Fruit fly (Drosophila melanogaster) whole organism, embryonic: ENCODE data around the gene CG6040.

Source experiments
- Abd-B ChIP-seq: fragments of 200-800 bp; sonication (Bioruptor generic); optimal IDR thresholded peaks from 2 replicates; lab custom pipeline; 2018; ENCODE audit warnings: missing biosample characterization, mild to moderate bottlenecking, missing genetic modification characterization, moderate library complexity
- B-H2 ChIP-seq: fragments of 200-800 bp; sonication (Bioruptor generic); optimal IDR thresholded peaks from 2 replicates; lab custom pipeline; 2018; ENCODE audit warnings: missing biosample characterization, mild to moderate bottlenecking, missing genetic modification characterization
- BtbVII ChIP-seq: fragments of 200-800 bp; sonication (Bioruptor generic); optimal IDR thresholded peaks from 3 replicates; lab custom pipeline; 2017; ENCODE audit warnings: missing biosample characterization, mild to moderate bottlenecking, missing genetic modification characterization
- Bteb2 ChIP-seq: fragments of 200-800 bp; sonication (Bioruptor generic); optimal IDR thresholded peaks from 2 replicates; lab custom pipeline; 2016; ENCODE audit warnings: missing biosample characterization, missing genetic modification characterization
- CG12942 ChIP-seq: fragments of 200-800 bp; sonication (Bioruptor generic); optimal IDR thresholded peaks from 3 replicates; lab custom pipeline; 2016; ENCODE audit warnings: missing biosample characterization, missing genetic modification characterization
- CG13775 ChIP-seq: fragments of 200-800 bp; sonication (Bioruptor generic); optimal IDR thresholded peaks from 3 replicates; lab custom pipeline; 2017; ENCODE audit warnings: missing biosample characterization, mild to moderate bottlenecking, missing genetic modification characterization
- CG14710 ChIP-seq: fragments of 200-800 bp; sonication (Bioruptor generic); optimal IDR thresholded peaks from 3 replicates; lab custom pipeline; 2019; ENCODE audit warnings: missing biosample characterization, mild to moderate bottlenecking, missing genetic modification characterization, moderate library complexity
- CG2116 ChIP-seq: fragments of 200-800 bp; sonication (Bioruptor generic); optimal IDR thresholded peaks from 3 replicates; lab custom pipeline; 2018; ENCODE audit warnings: missing biosample characterization, mild to moderate bottlenecking, missing genetic modification characterization
- CG30403 ChIP-seq: fragments of 200-800 bp; sonication (Bioruptor generic); optimal IDR thresholded peaks from 3 replicates; lab custom pipeline; 2016; ENCODE audit warnings: missing biosample characterization, missing genetic modification characterization
- CG4820 ChIP-seq: fragments of 200-800 bp; sonication (Bioruptor generic); optimal IDR thresholded peaks from 3 replicates; lab custom pipeline; 2016; ENCODE audit warnings: missing biosample characterization, missing genetic modification characterization
- CG4854 ChIP-seq: fragments of 200-800 bp; sonication (Bioruptor generic); optimal IDR thresholded peaks from 2 replicates; lab custom pipeline; 2016; ENCODE audit warnings: missing biosample characterization, missing genetic modification characterization, inconsistent platforms
- CG6765 ChIP-seq: fragments of 200-800 bp; sonication (Bioruptor generic); optimal IDR thresholded peaks from 3 replicates; lab custom pipeline; 2017; ENCODE audit warnings: missing biosample characterization, mild to moderate bottlenecking, missing genetic modification characterization
- CG7357 ChIP-seq: fragments of 200-800 bp; sonication (Bioruptor generic); IDR thresholded peaks from 3 replicates; pipeline ENCODE4 v1.3.6; 2022; ENCODE audit warnings: missing biosample characterization, missing genetic modification characterization
- CG8089 ChIP-seq: fragments of 200-800 bp; sonication (Bioruptor generic); optimal IDR thresholded peaks from 3 replicates; lab custom pipeline; 2016; ENCODE audit warnings: missing biosample characterization, missing genetic modification characterization
- CG8281 ChIP-seq: fragments of 200-800 bp; sonication (Bioruptor generic); optimal IDR thresholded peaks from 2 replicates; lab custom pipeline; 2018; ENCODE audit warnings: missing biosample characterization, mild to moderate bottlenecking, missing genetic modification characterization, moderate library complexity
- CG8944 ChIP-seq: fragments of 200-800 bp; sonication (Bioruptor generic); optimal IDR thresholded peaks from 3 replicates; lab custom pipeline; 2016; ENCODE audit warnings: missing biosample characterization, missing genetic modification characterization
- CG9817 ChIP-seq: fragments of 200-800 bp; sonication (Bioruptor generic); optimal IDR thresholded peaks from 2 replicates; lab custom pipeline; 2018; ENCODE audit warnings: missing biosample characterization, mild to moderate bottlenecking, missing genetic modification characterization, moderate library complexity
- CG9932 ChIP-seq: fragments of 200-800 bp; sonication (Bioruptor generic); IDR thresholded peaks from 2 replicates; pipeline ENCODE4 v1.3.6; 2022; ENCODE audit warnings: missing biosample characterization, missing genetic modification characterization
- Camta ChIP-seq: fragments of 200-800 bp; sonication (Bioruptor generic); optimal IDR thresholded peaks from 2 replicates; lab custom pipeline; 2016; ENCODE audit warnings: missing biosample characterization, missing genetic modification characterization
- D19A ChIP-seq: fragments of 200-800 bp; optimal IDR thresholded peaks from 3 replicates; lab custom pipeline; 2019; ENCODE audit warnings: missing biosample characterization, mild to moderate bottlenecking, missing genetic modification characterization, moderate library complexity
- ERR ChIP-seq: fragments of 200-800 bp; sonication (Bioruptor generic); optimal IDR thresholded peaks from 2 replicates; lab custom pipeline; 2016; ENCODE audit warnings: missing biosample characterization, missing genetic modification characterization
- Hand ChIP-seq: fragments of 200-800 bp; sonication (Bioruptor generic); optimal IDR thresholded peaks from 2 replicates; lab custom pipeline; 2017; ENCODE audit warnings: mild to moderate bottlenecking, missing biosample characterization, missing genetic modification reagents, missing genetic modification characterization
- HmgD ChIP-seq: fragments of 200-800 bp; sonication (Bioruptor generic); optimal IDR thresholded peaks from 3 replicates; lab custom pipeline; 2016; ENCODE audit warnings: missing biosample characterization, missing genetic modification characterization
- Hr39 ChIP-seq: fragments of >200 bp; optimal IDR thresholded peaks from 2 replicates; lab custom pipeline; 2017
- Hr78 ChIP-seq, 2 experiments: fragments of 200-800 bp in 1 of 2; fragments of >200 bp in 1 of 2; sonication (Bioruptor generic) in 1 of 2; optimal IDR thresholded peaks; 2 replicates each; lab custom pipeline; 2017 to 2019; ENCODE audit warnings: missing biosample characterization in 2 of 2, missing genetic modification characterization in 2 of 2, mild to moderate bottlenecking in 1 of 2, moderate library complexity in 1 of 2
- Jarid2 ChIP-seq: fragments of 200-800 bp; sonication (Bioruptor generic); optimal IDR thresholded peaks from 3 replicates; lab custom pipeline; 2017; ENCODE audit warnings: mild to moderate bottlenecking, missing biosample characterization, missing genetic modification reagents, missing genetic modification characterization
- Mad ChIP-seq: fragments of 200-800 bp; sonication (Bioruptor generic); optimal IDR thresholded peaks from 2 replicates; lab custom pipeline; 2016; ENCODE audit warnings: missing biosample characterization, missing genetic modification characterization
- NC2β ChIP-seq: fragments of 200-800 bp; sonication (Bioruptor generic); optimal IDR thresholded peaks from 2 replicates; lab custom pipeline; 2016; ENCODE audit warnings: missing biosample characterization, missing genetic modification characterization
- Six4 ChIP-seq: fragments of 200-800 bp; sonication (Bioruptor generic); optimal IDR thresholded peaks from 2 replicates; lab custom pipeline; 2016; ENCODE audit warnings: missing biosample characterization, missing genetic modification characterization
- Taf1 ChIP-seq: fragments of 200-800 bp; sonication (Bioruptor generic); IDR thresholded peaks from 2 replicates; pipeline ENCODE4 v1.3.6; 2022; ENCODE audit warnings: missing biosample characterization, missing genetic modification characterization
- br ChIP-seq: fragments of >200 bp; optimal IDR thresholded peaks from 2 replicates; lab custom pipeline; 2017
- chinmo ChIP-seq: fragments of 200-800 bp; sonication (Bioruptor generic); IDR thresholded peaks from 4 replicates; pipeline ENCODE4 v1.3.6; 2022; ENCODE audit warnings: missing biosample characterization, missing genetic modification characterization; ENCODE audit not compliant: partially characterized antibody
- chm ChIP-seq: fragments of 200-800 bp; sonication (Bioruptor generic); IDR thresholded peaks from 2 replicates; pipeline ENCODE4 v1.3.6; 2022; ENCODE audit warnings: missing biosample characterization, missing genetic modification characterization
- dati ChIP-seq: fragments of 200-800 bp; sonication (Bioruptor generic); IDR thresholded peaks from 2 replicates; pipeline ENCODE4 v1.3.6; 2022; ENCODE audit warnings: missing biosample characterization, missing genetic modification characterization
- disco-r ChIP-seq: fragments of 200-800 bp; sonication (Bioruptor generic); optimal IDR thresholded peaks from 2 replicates; lab custom pipeline; 2016; ENCODE audit warnings: missing biosample characterization, missing genetic modification characterization
- dysf ChIP-seq: fragments of 200-800 bp; sonication (Bioruptor generic); IDR thresholded peaks from 3 replicates; pipeline ENCODE4 v1.3.6; 2022; ENCODE audit warnings: missing biosample characterization, missing genetic modification characterization
- eve ChIP-seq, 2 experiments: fragments of >200 bp; optimal IDR thresholded peaks; 2 replicates each; lab custom pipeline; 2017; ENCODE audit warnings: missing biosample characterization in 2 of 2, missing genetic modification characterization in 2 of 2
- fd102C ChIP-seq: fragments of 200-800 bp; sonication (Bioruptor generic); optimal IDR thresholded peaks from 2 replicates; lab custom pipeline; 2018; ENCODE audit warnings: missing biosample characterization, mild to moderate bottlenecking, missing genetic modification characterization, moderate library complexity
- gem ChIP-seq: fragments of 200-800 bp; sonication (Bioruptor generic); optimal IDR thresholded peaks from 2 replicates; lab custom pipeline; 2019; ENCODE audit warnings: missing biosample characterization, mild to moderate bottlenecking, missing genetic modification characterization, moderate library complexity
- gsb-n ChIP-seq: fragments of 200-800 bp; sonication (Bioruptor generic); optimal IDR thresholded peaks from 3 replicates; lab custom pipeline; 2018; ENCODE audit warnings: missing biosample characterization, mild to moderate bottlenecking, missing genetic modification characterization
- hkb ChIP-seq, 2 experiments: fragments of 200-800 bp in 1 of 2; fragments of >200 bp in 1 of 2; sonication (Bioruptor generic) in 1 of 2; IDR thresholded peaks in 1 of 2; optimal IDR thresholded peaks in 1 of 2; 2 replicates each; pipeline versions ENCODE4 v1.3.6 to Lab custom; 2017 to 2022; ENCODE audit warnings: missing biosample characterization in 1 of 2, missing genetic modification characterization in 1 of 2
- ken ChIP-seq: fragments of 200-800 bp; sonication (Bioruptor generic); IDR thresholded peaks from 3 replicates; pipeline ENCODE4 v1.3.6; 2022; ENCODE audit warnings: missing biosample characterization, missing genetic modification characterization
- ro ChIP-seq: fragments of 200-800 bp; sonication (Bioruptor generic); IDR thresholded peaks from 2 replicates; pipeline ENCODE4 v1.3.6; 2022; ENCODE audit warnings: missing biosample characterization, missing genetic modification characterization
- shn ChIP-seq: fragments of 200-800 bp; sonication (Bioruptor generic); optimal IDR thresholded peaks from 3 replicates; lab custom pipeline; 2016; ENCODE audit warnings: missing biosample characterization, missing genetic modification characterization
- toy ChIP-seq: fragments of 200-800 bp; sonication (Bioruptor generic); IDR thresholded peaks from 2 replicates; pipeline ENCODE4 v1.3.6; 2022; ENCODE audit warnings: missing biosample characterization, missing genetic modification characterization
- trh ChIP-seq: fragments of 200-800 bp; sonication (Bioruptor generic); optimal IDR thresholded peaks from 2 replicates; lab custom pipeline; 2016; ENCODE audit warnings: missing biosample characterization, missing genetic modification characterization
- ttk ChIP-seq: fragments of 200-800 bp; sonication (Bioruptor generic); IDR thresholded peaks from 2 replicates; pipeline ENCODE4 v2.1.2; 2022; ENCODE audit warnings: missing biosample characterization, missing genetic modification characterization
- unc-4 ChIP-seq: fragments of 200-800 bp; sonication (Bioruptor generic); IDR thresholded peaks from 2 replicates; pipeline ENCODE4 v1.3.6; 2022; ENCODE audit warnings: missing biosample characterization, missing genetic modification characterization; ENCODE audit not compliant: partially characterized antibody
- wdn ChIP-seq: fragments of 200-800 bp; sonication (Bioruptor generic); IDR thresholded peaks from 2 replicates; pipeline ENCODE4 v1.3.6; 2022; ENCODE audit warnings: missing biosample characterization, missing genetic modification characterization
- zf30C ChIP-seq: fragments of 200-800 bp; sonication (Bioruptor generic); optimal IDR thresholded peaks from 3 replicates; lab custom pipeline; 2018; ENCODE audit warnings: missing biosample characterization, mild to moderate bottlenecking, missing genetic modification characterization

The CG6040 gene

dm6 chr3R:19147511-19148239, 50.9 kb downstream of the CG6040 start, which contains the start of gene Ppcs (continued):
- TF ChIP-seq ken (no peak), ttk (GFP tag; lab: Robert Waterston, UW) (no peak), CG30403 (GFP tag; lab: Kevin White, UChicago) (peak; percentile 75), chm (GFP tag; lab: Robert Waterston, UW) (peak; percentile 58; the same call in 1 of the 2 replicates), Abd-B (peak; percentile 50), CG2116 (GFP tag; lab: Kevin White, UChicago) (peak; percentile 69), gem (peak; percentile 47), NC2β (GFP tag; lab: Kevin White, UChicago) (peak; percentile 50), gsb-n (peak; percentile 23), shn (GFP tag; lab: Kevin White, UChicago) (peak; percentile 70), D19A (tag; lab: Kevin White, UChicago) (no peak), disco-r (no peak), CG4820 (peak; percentile 32), Hand (GFP tag; lab: Kevin White, UChicago) (peak; percentile 59), CG8944 (peak; percentile 65), CG9932 (GFP tag; lab: Robert Waterston, UW) (peak; percentile 48), Six4 (GFP tag; lab: Kevin White, UChicago) (peak; percentile 42), chinmo (GFP tag; lab: Robert Waterston, UW) (peak; percentile 97; the same call in 3 of the 4 replicates), toy (no peak), Hr78 (GFP tag; optimal IDR thresholded peaks at IDR 0.05; lab: Kevin White, UChicago) (peak in 1 of 2 experiments; percentile 100), br (lab: Kevin White, UChicago) (no peak), CG12942 (GFP tag; lab: Kevin White, UChicago) (peak; percentile 49), dysf (peak; percentile 22; the same call in 1 of the 3 replicates), CG13775 (GFP tag; lab: Kevin White, UChicago) (peak; percentile 69), fd102C (GFP tag; lab: Kevin White, UChicago) (no peak), wdn (GFP tag; lab: Robert Waterston, UW) (no peak), HmgD (GFP tag; lab: Kevin White, UChicago) (peak; percentile 73), trh (GFP tag; lab: Kevin White, UChicago) (no peak), Camta (peak; percentile 63), BtbVII (GFP tag; lab: Kevin White, UChicago) (peak; percentile 56), CG7357 (GFP tag; lab: Robert Waterston, UW) (no peak), CG14710 (tag; lab: Kevin White, UChicago) (peak; percentile 80), CG9817 (peak; percentile 56), Mad (GFP tag; lab: Kevin White, UChicago) (peak; percentile 4), dati (GFP tag; lab: Robert Waterston, UW) (no peak), Jarid2 (peak; percentile 66), CG8089 (GFP tag; lab: Kevin White, UChicago) (peak; percentile 50), CG8281 (peak; percentile 25), hkb (optimal IDR thresholded peaks at IDR 0.05; lab: Kevin White, UChicago) (no peak), hkb (GFP tag; IDR thresholded peaks at IDR 0.05; lab: Robert Waterston, UW) (no peak; the same call in 1 of the 2 replicates), Bteb2 (GFP tag; lab: Kevin White, UChicago) (peak; percentile 62), unc-4 (GFP tag; lab: Robert Waterston, UW) (peak; percentile 54), Taf1 (no peak), CG6765 (GFP tag; lab: Kevin White, UChicago) (peak; percentile 4), B-H2 (peak; percentile 70), eve (GFP tag; optimal IDR thresholded peaks at IDR 0.05; lab: Kevin White, UChicago) (no peak), zf30C (GFP tag; lab: Kevin White, UChicago) (no peak), ro (GFP tag; lab: Robert Waterston, UW) (no peak), ERR (peak; percentile 35), Hr39 (lab: Kevin White, UChicago) (no peak), CG4854 (GFP tag; lab: Kevin White, UChicago) (peak; percentile 43)
